Fruit fly (Drosophila melanogaster) whole organism, wandering third instar larva: ENCODE data around the gene Blos2.

Experiments used
- CG32264 ChIP-seq: fragments of 200-800 bp; sonication (Bioruptor generic); optimal IDR thresholded peaks from 2 replicates; lab custom pipeline; 2016; ENCODE audit warnings: missing biosample characterization, missing genetic modification characterization
- Hr78 ChIP-seq: fragments of >200 bp; optimal IDR thresholded peaks from 2 replicates; lab custom pipeline; 2017; ENCODE audit warnings: missing biosample characterization, missing genetic modification characterization
- Hr83 ChIP-seq: fragments of 200-300 bp; sonication (Bioruptor generic); optimal IDR thresholded peaks from 2 replicates; lab custom pipeline; 2016; ENCODE audit warnings: missing biosample characterization, mild to moderate bottlenecking, missing genetic modification characterization, moderate library complexity; ENCODE audit not compliant: poor library complexity, severe bottlenecking
- Mio ChIP-seq: sonication (Bioruptor generic); optimal IDR thresholded peaks from 2 replicates; lab custom pipeline; 2016; ENCODE audit warnings: missing biosample characterization, missing genetic modification characterization
- fru ChIP-seq: fragments of 200-800 bp; sonication (Bioruptor generic); optimal IDR thresholded peaks from 3 replicates; lab custom pipeline; 2016; ENCODE audit warnings: missing biosample characterization, mild to moderate bottlenecking, missing genetic modification characterization
- jim ChIP-seq: fragments of 175-275, 200-325 bp; sonication (Bioruptor generic); optimal IDR thresholded peaks from 2 replicates; lab custom pipeline; 2016; ENCODE audit warnings: missing biosample characterization, mild to moderate bottlenecking, missing genetic modification characterization
- pan ChIP-seq: fragments of >200 bp; optimal IDR thresholded peaks from 2 replicates; lab custom pipeline; 2017
- psq ChIP-seq: fragments of 200-800 bp; sonication (Bioruptor generic); optimal IDR thresholded peaks from 3 replicates; lab custom pipeline; 2017; ENCODE audit warnings: missing biosample characterization, mild to moderate bottlenecking, missing genetic modification characterization, moderate library complexity
- rgr ChIP-seq: fragments of 200-800 bp; sonication (Bioruptor generic); optimal IDR thresholded peaks from 3 replicates; lab custom pipeline; 2016; ENCODE audit warnings: missing biosample characterization, mild to moderate bottlenecking, missing genetic modification characterization

DNA sequence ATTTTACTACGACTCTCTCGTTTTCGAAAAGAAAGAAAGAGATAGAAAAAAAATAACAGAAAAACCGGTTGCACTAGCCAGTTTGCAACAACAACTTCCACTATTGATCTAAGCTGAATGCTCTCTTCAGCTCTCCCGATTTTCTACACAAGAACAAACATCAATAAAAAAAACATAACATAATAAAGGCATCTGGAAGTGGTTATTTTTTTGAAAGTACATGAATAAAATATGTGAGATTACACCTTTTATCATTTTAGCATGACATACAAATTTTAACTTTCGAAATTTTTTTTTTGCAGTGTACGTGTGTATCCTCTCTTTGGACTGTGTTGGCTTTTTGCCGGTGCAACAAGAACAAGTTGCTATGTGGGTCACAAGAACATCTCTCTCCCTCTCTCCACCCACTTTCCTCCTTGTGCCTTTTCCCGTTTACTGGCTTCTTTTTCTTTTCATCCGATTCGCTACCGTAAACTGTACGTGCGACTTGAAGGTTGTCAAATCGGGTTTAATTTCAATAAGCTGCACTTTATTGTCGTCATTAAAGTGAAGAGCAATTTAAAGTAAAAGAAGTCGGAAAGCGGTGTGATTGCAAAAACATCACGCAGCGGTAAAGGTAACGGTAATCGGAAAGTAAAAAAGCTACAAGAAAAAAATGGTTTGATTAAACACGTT, 23.3 kb downstream of the Blos2 start:
- no peak for TF ChIP-seq Hr78 (GFP tag; lab: Kevin White, UChicago)
- no peak for TF ChIP-seq Mio (GFP tag; lab: Kevin White, UChicago)
- TF ChIP-seq pan = no peak
- TF ChIP-seq CG32264 (GFP tag; lab: Kevin White, UChicago) = peak; percentile 56
- no peak for TF ChIP-seq Hr83 (GFP tag; lab: Kevin White, UChicago)
- no peak for TF ChIP-seq fru (GFP tag; lab: Kevin White, UChicago)
- no peak for TF ChIP-seq jim (GFP tag; lab: Kevin White, UChicago)
- peak; percentile 88 for TF ChIP-seq rgr
- peak; percentile 70 for TF ChIP-seq psq (GFP tag; lab: Kevin White, UChicago)
